Worm (Caenorhabditis elegans) whole organism, L4/young adult: ENCODE results near the gene ZK945.6.

ENCODE experiments used
- W03F9.2 ChIP-seq: fragments of 150-350 bp; optimal IDR thresholded peaks from 2 replicates; lab custom pipeline; 2014; ENCODE audit warnings: missing biosample characterization, missing genetic modification characterization
- dao-5 ChIP-seq: sonication (generic microtip); optimal IDR thresholded peaks from 2 replicates; lab custom pipeline; 2016; ENCODE audit warnings: missing genotype, missing genetic modification characterization, moderate library complexity, missing compliant biosample characterization

DNA sequence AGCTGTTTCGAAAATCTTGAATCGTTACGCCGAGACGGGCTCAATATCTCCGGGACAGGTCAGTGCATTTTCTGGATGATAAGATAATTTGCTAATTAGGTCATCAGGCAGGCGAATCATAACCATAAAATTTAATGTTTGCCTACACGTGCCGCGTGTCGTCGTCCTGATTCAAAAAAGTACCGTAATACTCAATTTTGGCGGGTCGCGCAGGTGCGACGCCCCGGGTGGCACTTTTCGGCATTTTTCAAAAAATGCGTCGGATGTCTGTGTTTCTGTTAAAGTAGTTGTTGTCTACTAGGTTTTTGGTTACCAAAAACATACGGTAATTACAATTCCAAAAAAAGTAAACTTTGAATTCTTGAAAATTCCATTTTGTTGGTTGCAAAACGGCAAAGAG lies 40.7 kb upstream of the ZK945.6 start:
- TF ChIP-seq W03F9.2 (tag; lab: Kevin White, UChicago): no peak
- TF ChIP-seq dao-5: no peak
